Fruit fly (Drosophila melanogaster): Measurements from ENCODE around the gene CG13044.

DNA sequence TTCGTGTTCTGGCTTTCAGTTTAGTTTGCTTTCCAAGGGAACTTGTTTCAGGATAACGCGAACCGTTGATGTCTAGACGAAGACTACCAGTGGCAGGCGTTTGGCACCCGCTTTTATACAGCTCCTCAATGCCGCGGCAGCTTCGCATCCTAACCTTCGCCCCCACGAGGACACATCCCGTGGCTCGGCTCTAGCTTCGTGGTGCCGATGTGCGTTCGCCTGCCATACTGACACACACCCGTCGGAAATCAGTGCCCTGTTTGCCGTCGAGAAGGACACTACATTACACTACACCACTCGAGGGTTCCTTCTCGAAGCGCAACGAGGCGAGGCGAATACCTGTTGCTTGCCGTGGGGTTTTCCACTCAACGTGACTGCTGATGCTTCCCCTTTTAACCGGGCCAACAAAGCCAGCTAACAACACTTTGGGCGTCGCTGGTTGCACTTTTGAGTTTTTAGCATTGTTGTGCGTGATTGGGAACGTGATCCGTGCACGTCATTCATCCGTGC is 45.8 kb downstream of the CG13044 start, which contains the start of gene CG13054:
- TF ChIP-seq CG6276 (GFP tag; optimal IDR thresholded peaks at IDR 0.05) (no peak), CG4318 (GFP tag; optimal IDR thresholded peaks at IDR 0.05) (no peak), CG9139 (GFP tag; optimal IDR thresholded peaks at IDR 0.05) (no peak), acj6 (GFP tag; optimal IDR thresholded peaks at IDR 0.05) (no peak), pdm3 (GFP tag; optimal IDR thresholded peaks at IDR 0.05) (no peak), CG16779 (tag; optimal IDR thresholded peaks at IDR 0.05) (no peak), achi (GFP tag; optimal IDR thresholded peaks at IDR 0.05) (no peak), CG6854 (GFP tag; optimal IDR thresholded peaks at IDR 0.05) (no peak), CG32006 (GFP tag; optimal IDR thresholded peaks at IDR 0.05) (no peak), CG8319 (GFP tag; optimal IDR thresholded peaks at IDR 0.05) (no peak), Hr38 (GFP tag; optimal IDR thresholded peaks at IDR 0.05) (no peak)

Data from whole organism, prepupa.